Worm (Caenorhabditis elegans) whole organism, L1 larva: Measurements from ENCODE around the gene evl-20.

Experiments used
- C04F5.9 ChIP-seq: sonication (generic microtip); optimal IDR thresholded peaks from 2 replicates; lab custom pipeline; 2016; ENCODE audit warnings: missing genetic modification characterization, missing compliant biosample characterization
- Y116A8C.19 ChIP-seq: sonication (generic microtip); optimal IDR thresholded peaks from 2 replicates; lab custom pipeline; 2016; ENCODE audit warnings: missing compliant biosample characterization, missing genetic modification characterization, borderline replicate concordance
- aha-1 ChIP-seq: fragments of 150-350 bp; optimal IDR thresholded peaks from 2 replicates; lab custom pipeline; 2014; ENCODE audit warnings: missing biosample characterization, missing genetic modification characterization
- alr-1 ChIP-seq: fragments of 200-800 bp; sonication (Bioruptor generic); optimal IDR thresholded peaks from 2 replicates; lab custom pipeline; 2018; ENCODE audit warnings: borderline replicate concordance, mild to moderate bottlenecking, missing genetic modification characterization, missing compliant biosample characterization
- blmp-1 ChIP-seq: fragments of 150-350 bp; optimal IDR thresholded peaks from 2 replicates; lab custom pipeline; 2014; ENCODE audit warnings: missing biosample characterization, missing genetic modification characterization
- ceh-90 ChIP-seq: sonication (generic microtip); optimal IDR thresholded peaks from 2 replicates; lab custom pipeline; 2016; ENCODE audit warnings: missing genetic modification characterization, missing compliant biosample characterization
- efl-1 ChIP-seq, 4 experiments: fragments of 150-350 bp; optimal IDR thresholded peaks in 3 of 4; peaks in 1 of 4; 1 replicate in 1 of 4; 2 replicates in 3 of 4; lab custom pipeline; 2014; ENCODE audit warnings: missing biosample characterization in 2 of 4, missing genetic modification characterization in 2 of 4, missing genetic modification reagents in 2 of 4
- egl-13 ChIP-seq: sonication (generic microtip); optimal IDR thresholded peaks from 2 replicates; lab custom pipeline; 2016; ENCODE audit warnings: missing genotype, missing genetic modification reagents, missing genetic modification characterization, missing compliant biosample characterization
- egl-27 ChIP-seq, 2 experiments: fragments of 150-350 bp in 1 of 2; sonication (generic microtip); optimal IDR thresholded peaks; 3 replicates each; lab custom pipeline; 2017 to 2018; ENCODE audit warnings: missing biosample characterization in 2 of 2, missing genetic modification characterization in 2 of 2, missing genetic modification reagents in 2 of 2
- elt-3 ChIP-seq, 6 experiments: fragments of 150-350 bp in 1 of 6; sonication (generic microtip); optimal IDR thresholded peaks; 2 replicates each; lab custom pipeline; 2017 to 2018; ENCODE audit warnings: missing biosample characterization in 6 of 6, missing genetic modification characterization in 6 of 6, inconsistent platforms in 1 of 6
- hlh-4 ChIP-seq: sonication (generic microtip); optimal IDR thresholded peaks from 2 replicates; lab custom pipeline; 2016; ENCODE audit warnings: mild to moderate bottlenecking, missing genetic modification characterization, missing compliant biosample characterization
- hpl-2 ChIP-seq: fragments of 150-350 bp; optimal IDR thresholded peaks from 2 replicates; lab custom pipeline; 2014; ENCODE audit warnings: missing biosample characterization, missing genetic modification reagents, missing genetic modification characterization
- isw-1 ChIP-seq: fragments of 200-800 bp; sonication (Bioruptor generic); IDR thresholded peaks from 2 replicates; pipeline ENCODE4 v1.3.6; 2022; ENCODE audit warnings: missing genetic modification characterization, missing compliant biosample characterization
- lin-13 ChIP-seq: fragments of 150-350 bp; optimal IDR thresholded peaks from 2 replicates; lab custom pipeline; 2014; ENCODE audit warnings: missing biosample characterization, missing genetic modification reagents, missing genetic modification characterization
- lin-14 ChIP-seq: fragments of 200-800 bp; sonication (Bioruptor generic); optimal IDR thresholded peaks from 2 replicates; lab custom pipeline; 2018; ENCODE audit warnings: mild to moderate bottlenecking, missing genetic modification characterization, moderate library complexity, missing compliant biosample characterization
- lsy-2 ChIP-seq, 2 experiments: fragments of 150-350 bp; optimal IDR thresholded peaks; 2 replicates each; lab custom pipeline; 2014; ENCODE audit warnings: missing biosample characterization in 2 of 2, missing genetic modification characterization in 2 of 2
- mab-9 ChIP-seq: fragments of 200-800 bp; sonication (Bioruptor generic); IDR thresholded peaks from 2 replicates; pipeline ENCODE4 v1.3.6; 2022; ENCODE audit warnings: missing genetic modification reagents, missing genetic modification characterization, missing compliant biosample characterization
- mdl-1 ChIP-seq, 2 experiments: fragments of 150-350 bp; optimal IDR thresholded peaks; 2 replicates each; lab custom pipeline; 2014 to 2017; ENCODE audit warnings: missing biosample characterization in 2 of 2, missing genetic modification characterization in 2 of 2, inconsistent platforms in 1 of 2
- mep-1 ChIP-seq: fragments of 150-350 bp; optimal IDR thresholded peaks from 2 replicates; lab custom pipeline; 2014; ENCODE audit warnings: missing biosample characterization, missing genetic modification characterization
- nhr-20 ChIP-seq: sonication (generic microtip); optimal IDR thresholded peaks from 2 replicates; lab custom pipeline; 2016; ENCODE audit warnings: mild to moderate bottlenecking, missing genetic modification characterization, missing compliant biosample characterization
- nhr-237 ChIP-seq: fragments of 150-350 bp; optimal IDR thresholded peaks from 2 replicates; lab custom pipeline; 2014; ENCODE audit warnings: missing biosample characterization, missing genetic modification characterization
- nhr-47 ChIP-seq: sonication (generic microtip); optimal IDR thresholded peaks from 2 replicates; lab custom pipeline; 2016; ENCODE audit warnings: mild to moderate bottlenecking, missing genetic modification characterization, moderate library complexity, missing compliant biosample characterization
- nhr-71 ChIP-seq: sonication (generic microtip); optimal IDR thresholded peaks from 2 replicates; lab custom pipeline; 2016; ENCODE audit warnings: mild to moderate bottlenecking, missing genetic modification characterization, moderate library complexity, missing compliant biosample characterization
- nhr-76 ChIP-seq: sonication (generic microtip); optimal IDR thresholded peaks from 2 replicates; lab custom pipeline; 2017; ENCODE audit warnings: missing biosample characterization, missing genetic modification characterization
- nhr-85 ChIP-seq: sonication (generic microtip); peaks from one replicate; lab custom pipeline; 2016; ENCODE audit warnings: missing genetic modification characterization, inconsistent platforms, missing compliant biosample characterization
- pax-3 ChIP-seq: fragments of 200-800 bp; sonication (Bioruptor generic); optimal IDR thresholded peaks from 2 replicates; lab custom pipeline; 2018; ENCODE audit warnings: mild to moderate bottlenecking, missing genetic modification characterization, moderate library complexity, missing compliant biosample characterization
- pqm-1 ChIP-seq: sonication (generic microtip); optimal IDR thresholded peaks from 3 replicates; lab custom pipeline; 2017; ENCODE audit warnings: missing biosample characterization, missing genetic modification characterization
- skn-1 ChIP-seq: fragments of 150-350 bp; optimal IDR thresholded peaks from 2 replicates; lab custom pipeline; 2014; ENCODE audit warnings: missing biosample characterization, missing genetic modification characterization
- sox-4 ChIP-seq: sonication (generic microtip); optimal IDR thresholded peaks from 2 replicates; lab custom pipeline; 2016; ENCODE audit warnings: missing genetic modification characterization, missing compliant biosample characterization
- sptf-1 ChIP-seq: fragments of 150-350 bp; optimal IDR thresholded peaks from 2 replicates; lab custom pipeline; 2014; ENCODE audit warnings: missing biosample characterization, missing genetic modification characterization
- unc-30 ChIP-seq: sonication (generic microtip); optimal IDR thresholded peaks from 2 replicates; lab custom pipeline; 2017; ENCODE audit warnings: missing biosample characterization, missing genetic modification characterization
- unc-98 ChIP-seq: fragments of 200-800 bp; sonication (Bioruptor generic); IDR thresholded peaks from 2 replicates; pipeline ENCODE4 v1.3.6; 2022; ENCODE audit warnings: missing genetic modification characterization, missing compliant biosample characterization
- vab-15 ChIP-seq: sonication (generic microtip); optimal IDR thresholded peaks from 2 replicates; lab custom pipeline; 2017; ENCODE audit warnings: missing genotype, mild to moderate bottlenecking, missing genetic modification characterization, missing compliant biosample characterization
- zag-1 ChIP-seq: fragments of 150-350 bp; optimal IDR thresholded peaks from 2 replicates; lab custom pipeline; 2014; ENCODE audit warnings: missing biosample characterization, missing genetic modification characterization
- zip-4 ChIP-seq: fragments of 200-800 bp; sonication (Bioruptor generic); optimal IDR thresholded peaks from 2 replicates; lab custom pipeline; 2018; ENCODE audit warnings: mild to moderate bottlenecking, missing genetic modification characterization, moderate library complexity, missing compliant biosample characterization
- ztf-11 ChIP-seq, 2 experiments: sonication (generic microtip); optimal IDR thresholded peaks; 2 replicates each; lab custom pipeline; 2016 to 2017; ENCODE audit warnings: missing genetic modification characterization in 2 of 2, missing biosample characterization in 1 of 2, missing compliant biosample characterization in 1 of 2

The evl-20 gene

DNA sequence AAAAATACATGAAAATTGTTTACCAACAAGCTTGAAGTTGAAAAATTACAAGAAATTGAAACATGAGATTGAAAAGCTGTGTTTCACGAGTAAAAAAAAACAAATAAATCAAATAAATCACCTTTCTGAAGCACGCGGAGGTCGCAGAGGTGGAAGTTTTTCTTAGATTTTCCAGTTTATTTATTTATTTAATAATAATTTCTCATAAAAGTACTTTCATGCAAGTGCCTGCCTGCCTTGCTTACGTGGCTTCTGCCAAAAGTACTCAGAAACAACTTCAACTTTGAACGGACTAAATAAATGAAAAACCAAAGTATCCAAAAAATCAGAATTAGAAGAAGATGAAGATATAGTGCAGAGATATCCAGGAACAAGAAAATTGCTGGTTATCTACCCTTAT is 12.2 kb upstream of the evl-20 start, which contains the start of gene acp-2:
Gene acp-2, minus strand, starts transcription at position 101 of the 400 bp plus-strand sequence.
- TF ChIP-seq pqm-1 (tag; lab: Kevin White, UChicago) (no peak), Y116A8C.19 (no peak), lin-13 (GFP tag; lab: Kevin White, UChicago) (no peak), nhr-71 (tag; lab: Kevin White, UChicago) (no peak), nhr-47 (tag; lab: Kevin White, UChicago) (no peak), ceh-90 (no peak), aha-1 (no peak), skn-1 (tag; lab: Kevin White, UChicago) (no peak), nhr-76 (no peak), ztf-11 (tag; optimal IDR thresholded peaks at IDR 0.05; lab: Kevin White, UChicago) (no peak)

DNA sequence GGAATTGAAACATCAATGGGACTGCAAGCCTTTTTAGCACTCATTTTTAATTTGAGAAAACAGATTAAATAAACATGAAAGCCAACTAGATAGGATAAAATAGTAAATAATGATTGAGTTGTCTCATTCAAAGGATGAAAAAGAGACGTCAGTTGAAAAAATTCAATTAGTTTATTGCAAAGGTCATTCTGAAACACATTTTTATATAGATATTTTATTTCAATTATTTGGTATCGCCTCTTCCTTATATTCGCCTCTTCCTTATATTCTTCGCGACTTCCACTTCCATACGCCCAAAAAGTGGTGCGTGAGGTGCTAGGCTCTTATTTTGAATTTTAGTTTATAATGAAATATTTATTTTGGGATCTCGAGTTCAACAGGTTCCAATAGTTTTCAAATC is 9.1 kb upstream of the evl-20 start, which contains the start of gene acp-4:
Gene acp-4, minus strand, starts transcription at position 101 of the 400 bp plus-strand sequence.
- TF ChIP-seq hpl-2 (no peak), mdl-1 (tag; optimal IDR thresholded peaks at IDR 0.05; lab: Kevin White, UChicago) (no peak), lsy-2 (tag; optimal IDR thresholded peaks at IDR 0.05; lab: Kevin White, UChicago) (no peak), egl-27 (tag; optimal IDR thresholded peaks at IDR 0.05; lab: Kevin White, UChicago) (no peak), nhr-20 (tag; lab: Kevin White, UChicago) (no peak), efl-1 (optimal IDR thresholded peaks at IDR 0.05; lab: Kevin White, UChicago) (no peak), efl-1 (GFP tag; optimal IDR thresholded peaks at IDR 0.05 in 1 of 2; lab: Kevin White, UChicago) (no peak), mep-1 (tag; lab: Kevin White, UChicago) (no peak), sox-4 (no peak), nhr-85 (tag; lab: Kevin White, UChicago) (no peak), vab-15 (tag; lab: Kevin White, UChicago) (no peak), zip-4 (GFP tag; lab: Kevin White, UChicago) (no peak), hlh-4 (tag; lab: Kevin White, UChicago) (no peak)

DNA sequence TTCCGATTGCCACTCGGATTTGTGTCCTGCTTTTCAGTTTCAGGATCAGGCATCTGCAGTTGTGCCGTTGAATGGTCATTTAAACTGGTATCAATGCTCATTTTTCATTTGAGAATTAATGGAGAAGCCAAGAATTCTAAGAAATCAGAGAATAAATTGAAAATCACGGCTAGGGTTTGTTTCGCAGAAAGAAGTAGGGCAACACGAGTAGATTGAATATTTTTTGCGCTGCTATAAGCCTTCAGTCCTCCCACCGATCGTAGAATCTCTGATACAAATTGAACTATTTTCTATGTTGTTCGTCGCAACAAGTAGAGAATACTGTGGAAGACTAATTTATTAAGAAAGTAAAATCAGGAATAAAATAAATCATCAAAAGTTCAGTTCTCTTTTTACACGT is 7.1 kb upstream of the evl-20 start, which contains the start of gene acp-3:
Gene acp-3, minus strand, starts transcription at position 101 of the 400 bp plus-strand sequence.
- no peak for TF ChIP-seq efl-1 (optimal IDR thresholded peaks at IDR 0.05; lab: Kevin White, UChicago)
- TF ChIP-seq efl-1 (GFP tag; optimal IDR thresholded peaks at IDR 0.05 in 1 of 2; lab: Kevin White, UChicago): peak in 1 of 2 experiments; percentile 45
- TF ChIP-seq nhr-47 (tag; lab: Kevin White, UChicago): no peak
- no peak for TF ChIP-seq unc-30
- no peak for TF ChIP-seq ceh-90
- no peak for TF ChIP-seq alr-1 (tag; lab: Kevin White, UChicago)
- TF ChIP-seq, all 84 proteins: peak for 1

DNA sequence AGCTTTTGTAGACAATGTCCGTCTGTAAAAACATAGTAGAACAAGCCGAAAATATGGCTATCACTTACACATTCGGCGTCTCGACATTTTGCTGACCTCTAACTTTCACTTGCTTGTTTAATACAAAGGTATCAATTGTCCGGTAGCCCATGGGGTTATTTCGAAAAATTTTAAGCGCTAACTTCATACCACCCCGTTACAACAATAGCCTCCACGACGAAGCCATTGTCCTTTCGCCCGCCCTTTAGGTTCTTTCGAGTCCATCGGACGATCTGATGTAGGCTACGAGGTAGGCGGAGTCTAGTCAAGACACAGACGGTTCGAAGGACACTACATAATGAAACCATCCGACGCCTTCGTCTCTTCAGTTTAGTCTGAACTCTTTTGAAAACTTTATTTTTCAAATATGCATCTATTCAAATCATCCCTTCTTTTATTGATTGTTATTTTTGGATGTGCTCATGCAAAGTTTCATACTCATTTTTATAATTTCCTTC is 5.3 kb upstream of the evl-20 start, which contains the start of gene lips-10:
Gene lips-10, plus strand, starts transcription at position 378 of the 497 bp plus-strand sequence.
- TF ChIP-seq lin-14 (no peak), mab-9 (GFP tag; lab: Robert Waterston, UW) (no peak), elt-3 (tag; optimal IDR thresholded peaks at IDR 0.05; lab: Kevin White, UChicago) (peak in 1 of 6 experiments; percentile 22), sptf-1 (tag; lab: Kevin White, UChicago) (no peak), nhr-85 (tag; lab: Kevin White, UChicago) (peak; percentile 71), nhr-71 (tag; lab: Kevin White, UChicago) (no peak), blmp-1 (tag; lab: Kevin White, UChicago) (peak; percentile 49), pax-3 (tag; lab: Kevin White, UChicago) (no peak), isw-1 (GFP tag; lab: Robert Waterston, UW) (no peak), C04F5.9 (no peak), nhr-237 (tag; lab: Kevin White, UChicago) (no peak), egl-13 (tag; lab: Kevin White, UChicago) (no peak), skn-1 (tag; lab: Kevin White, UChicago) (no peak), nhr-20 (tag; lab: Kevin White, UChicago) (no peak), unc-98 (no peak), zag-1 (no peak), egl-27 (tag; optimal IDR thresholded peaks at IDR 0.05; lab: Kevin White, UChicago) (no peak)
- TF ChIP-seq, all 84 proteins: peak for 3
